Fruit fly (Drosophila melanogaster): Measurements from ENCODE around the gene ssx.

The ssx gene

dm6 chrX:1349255-1349654 is 21.1 kb upstream of the ssx start, which contains the start of gene MTPAP (continued):
- TF ChIP-seq gt (GFP tag; IDR thresholded peaks at IDR 0.05) (no peak), crc (GFP tag; optimal IDR thresholded peaks at IDR 0.05) (no peak), CG10147 (GFP tag; optimal IDR thresholded peaks at IDR 0.05) (no peak), CG8478 (optimal IDR thresholded peaks at IDR 0.05) (no peak), tgo (GFP tag; IDR thresholded peaks at IDR 0.05) (no peak), NC2α (GFP tag; optimal IDR thresholded peaks at IDR 0.05) (no peak), CG4282 (GFP tag; optimal IDR thresholded peaks at IDR 0.05) (no peak), CG18476 (GFP tag; optimal IDR thresholded peaks at IDR 0.05) (no peak), CG12942 (GFP tag; optimal IDR thresholded peaks at IDR 0.05) (no peak), CG18011 (GFP tag; optimal IDR thresholded peaks at IDR 0.05) (no peak), CG9876 (GFP tag; optimal IDR thresholded peaks at IDR 0.05) (no peak), toy (GFP tag; IDR thresholded peaks at IDR 0.05) (no peak), gem (tag; optimal IDR thresholded peaks at IDR 0.05) (no peak), tup (GFP tag; optimal IDR thresholded peaks at IDR 0.05) (no peak), hth (optimal IDR thresholded peaks at IDR 0.05) (no peak), stwl (tag; optimal IDR thresholded peaks at IDR 0.05) (peak; percentile 20), zf30C (GFP tag; optimal IDR thresholded peaks at IDR 0.05) (no peak), CG17359 (tag; optimal IDR thresholded peaks at IDR 0.05) (no peak), ato (GFP tag; IDR thresholded peaks at IDR 0.05; ENCODE audit: partially characterized antibody) (no peak; the same call in 1 of the 2 replicates), al (GFP tag; IDR thresholded peaks at IDR 0.05) (no peak), nom (GFP tag; optimal IDR thresholded peaks at IDR 0.05) (no peak), insv (GFP tag; optimal IDR thresholded peaks at IDR 0.05) (no peak), grau (tag; optimal IDR thresholded peaks at IDR 0.05) (peak; percentile 25), dimm (GFP tag; IDR thresholded peaks at IDR 0.05) (no peak), CG9932 (GFP tag; IDR thresholded peaks at IDR 0.05) (no peak), phol (tag; optimal IDR thresholded peaks at IDR 0.05) (peak; percentile 44), lbe (GFP tag; optimal IDR thresholded peaks at IDR 0.05) (no peak), esg (GFP tag; conservative IDR thresholded peaks at IDR 0.05) (no peak), kay (GFP tag; optimal IDR thresholded peaks at IDR 0.05) (no peak), Fer3 (tag; optimal IDR thresholded peaks at IDR 0.05) (no peak), Opbp (GFP tag; IDR thresholded peaks at IDR 0.05; ENCODE audit: partially characterized antibody) (peak; percentile 61; the same call in 1 of the 3 replicates), schlank (tag; optimal IDR thresholded peaks at IDR 0.05) (no peak), BEAF-32 (GFP tag; optimal IDR thresholded peaks at IDR 0.05) (peak; percentile 68), Ssrp (tag; optimal IDR thresholded peaks at IDR 0.05) (no peak), Ptx1 (GFP tag; IDR thresholded peaks at IDR 0.05) (no peak), CG2116 (GFP tag; optimal IDR thresholded peaks at IDR 0.05) (peak; percentile 81), prd (optimal IDR thresholded peaks at IDR 0.05) (no peak), prd (GFP tag; IDR thresholded peaks at IDR 0.05) (no peak), CG34376 (GFP tag; optimal IDR thresholded peaks at IDR 0.05) (no peak), Adf1 (GFP tag; IDR thresholded peaks at IDR 0.05) (no peak), ind (GFP tag; optimal IDR thresholded peaks at IDR 0.05) (no peak), Six4 (GFP tag; optimal IDR thresholded peaks at IDR 0.05) (no peak), ERR (GFP tag; optimal IDR thresholded peaks at IDR 0.05) (no peak), CrebB (tag; optimal IDR thresholded peaks at IDR 0.05) (no peak), Deaf1 (tag; optimal IDR thresholded peaks at IDR 0.05) (no peak), mam (GFP tag; optimal IDR thresholded peaks at IDR 0.05) (peak; percentile 13), gcm2 (GFP tag; optimal IDR thresholded peaks at IDR 0.05) (no peak), hbn (GFP tag; IDR thresholded peaks at IDR 0.05; ENCODE audit: partially characterized antibody) (peak; percentile 52; the same call in 1 of the 2 replicates), CG10543 (GFP tag; optimal IDR thresholded peaks at IDR 0.05) (no peak), ems (GFP tag; optimal IDR thresholded peaks at IDR 0.05) (peak; percentile 4), CG2129 (GFP tag; IDR thresholded peaks at IDR 0.05; ENCODE audit: partially characterized antibody) (0 out of 2 replicates have a peak, but pooled peaks have one; percentile 17), CG8089 (GFP tag; optimal IDR thresholded peaks at IDR 0.05) (no peak)

Data from whole organism, embryonic.